Worm (Caenorhabditis elegans): ENCODE measurements around the gene hot-7.

The hot-7 gene

ce11 chrII:14234375-14235102 is 23.3 kb downstream of the hot-7 start:
- TF ChIP-seq ztf-29 (GFP tag; IDR thresholded peaks at IDR 0.05) (no peak), ztf-23 (GFP tag; IDR thresholded peaks at IDR 0.05) (no peak), tab-1 (GFP tag; IDR thresholded peaks at IDR 0.05) (no peak), cog-1 (tag; optimal IDR thresholded peaks at IDR 0.05) (no peak), ref-1 (GFP tag; conservative IDR thresholded peaks at IDR 0.05) (no peak), T22C8.4 (GFP tag; IDR thresholded peaks at IDR 0.05) (no peak), klf-2 (GFP tag; conservative IDR thresholded peaks at IDR 0.05) (no peak), flt-1 (GFP tag; IDR thresholded peaks at IDR 0.05) (no peak), med-1 (GFP tag; optimal IDR thresholded peaks at IDR 0.05; ENCODE audit: insufficient read depth) (no peak)

- TF ChIP-seq ref-1 (GFP tag; conservative IDR thresholded peaks at IDR 0.05), result no peak
- no peak for TF ChIP-seq tab-1 (GFP tag; IDR thresholded peaks at IDR 0.05)
Measured at ce11 chrII:14236569-14236968, 25.4 kb downstream of the hot-7 start.

- no peak for TF ChIP-seq T22C8.4 (GFP tag; IDR thresholded peaks at IDR 0.05)
- 0 out of 2 replicates have a peak, but pooled peaks have one; percentile 40 for TF ChIP-seq flt-1 (GFP tag; IDR thresholded peaks at IDR 0.05)
Measured at ce11 chrII:14237245-14237806, 26.1 kb downstream of the hot-7 start.

ce11 chrII:14239924-14240323 is 28.7 kb downstream of the hot-7 start:
- no peak for TF ChIP-seq ztf-29 (GFP tag; IDR thresholded peaks at IDR 0.05)
- TF ChIP-seq ref-1 (GFP tag; conservative IDR thresholded peaks at IDR 0.05), result no peak

- TF ChIP-seq med-1 (GFP tag; optimal IDR thresholded peaks at IDR 0.05; ENCODE audit: insufficient read depth), result no peak
- TF ChIP-seq ref-1 (GFP tag; conservative IDR thresholded peaks at IDR 0.05), result no peak
- TF ChIP-seq T22C8.4 (GFP tag; IDR thresholded peaks at IDR 0.05), result no peak
Measured at ce11 chrII:14242259-14242658, 31.0 kb downstream of the hot-7 start.

- TF ChIP-seq cog-1 (tag; optimal IDR thresholded peaks at IDR 0.05), result no peak
- TF ChIP-seq T22C8.4 (GFP tag; IDR thresholded peaks at IDR 0.05), result no peak
- no peak for TF ChIP-seq ref-1 (GFP tag; conservative IDR thresholded peaks at IDR 0.05)
- TF ChIP-seq klf-2 (GFP tag; conservative IDR thresholded peaks at IDR 0.05), result no peak
- TF ChIP-seq med-1 (GFP tag; optimal IDR thresholded peaks at IDR 0.05; ENCODE audit: insufficient read depth), result no peak
- no peak for TF ChIP-seq flt-1 (GFP tag; IDR thresholded peaks at IDR 0.05)
- no peak for TF ChIP-seq ztf-29 (GFP tag; IDR thresholded peaks at IDR 0.05)
- TF ChIP-seq tab-1 (GFP tag; IDR thresholded peaks at IDR 0.05), result no peak
- no peak for TF ChIP-seq ztf-23 (GFP tag; IDR thresholded peaks at IDR 0.05)
Measured at ce11 chrII:14243503-14243902, 32.3 kb downstream of the hot-7 start, which contains the start of gene jmjd-2. TSS of gene jmjd-2 (minus strand) at chrII:14243603.

- TF ChIP-seq tab-1 (GFP tag; IDR thresholded peaks at IDR 0.05) (no peak), ztf-29 (GFP tag; IDR thresholded peaks at IDR 0.05) (no peak), cog-1 (tag; optimal IDR thresholded peaks at IDR 0.05) (no peak), ztf-23 (GFP tag; IDR thresholded peaks at IDR 0.05) (no peak), T22C8.4 (GFP tag; IDR thresholded peaks at IDR 0.05) (no peak), ref-1 (GFP tag; conservative IDR thresholded peaks at IDR 0.05) (no peak), flt-1 (GFP tag; IDR thresholded peaks at IDR 0.05) (no peak), klf-2 (GFP tag; conservative IDR thresholded peaks at IDR 0.05) (no peak), med-1 (GFP tag; optimal IDR thresholded peaks at IDR 0.05; ENCODE audit: insufficient read depth) (no peak)
Measured at ce11 chrII:14244457-14245254, 33.4 kb downstream of the hot-7 start.

ce11 chrII:14247227-14247626 is 36.0 kb downstream of the hot-7 start:
- TF ChIP-seq cog-1 (tag; optimal IDR thresholded peaks at IDR 0.05) (no peak), ztf-23 (GFP tag; IDR thresholded peaks at IDR 0.05) (no peak), ztf-29 (GFP tag; IDR thresholded peaks at IDR 0.05) (no peak), flt-1 (GFP tag; IDR thresholded peaks at IDR 0.05) (no peak), klf-2 (GFP tag; conservative IDR thresholded peaks at IDR 0.05) (no peak), med-1 (GFP tag; optimal IDR thresholded peaks at IDR 0.05; ENCODE audit: insufficient read depth) (no peak), ref-1 (GFP tag; conservative IDR thresholded peaks at IDR 0.05) (no peak), tab-1 (GFP tag; IDR thresholded peaks at IDR 0.05) (no peak), T22C8.4 (GFP tag; IDR thresholded peaks at IDR 0.05) (no peak)

- TF ChIP-seq ref-1 (GFP tag; conservative IDR thresholded peaks at IDR 0.05), result no peak
- no peak for TF ChIP-seq ztf-23 (GFP tag; IDR thresholded peaks at IDR 0.05)
- no peak for TF ChIP-seq tab-1 (GFP tag; IDR thresholded peaks at IDR 0.05)
- TF ChIP-seq med-1 (GFP tag; optimal IDR thresholded peaks at IDR 0.05; ENCODE audit: insufficient read depth), result peak; percentile 24
- TF ChIP-seq flt-1 (GFP tag; IDR thresholded peaks at IDR 0.05), result peak; percentile 69
Measured at ce11 chrII:14247748-14248502, 36.7 kb downstream of the hot-7 start.

- TF ChIP-seq ztf-29 (GFP tag; IDR thresholded peaks at IDR 0.05) (0 out of 2 replicates have a peak, but pooled peaks have one; percentile 5), ztf-23 (GFP tag; IDR thresholded peaks at IDR 0.05) (peak; percentile 57; the same call in 1 of the 2 replicates), flt-1 (GFP tag; IDR thresholded peaks at IDR 0.05) (peak; percentile 71; the same call in 1 of the 2 replicates), med-1 (GFP tag; optimal IDR thresholded peaks at IDR 0.05; ENCODE audit: insufficient read depth) (peak; percentile 13), klf-2 (GFP tag; conservative IDR thresholded peaks at IDR 0.05) (no peak), ref-1 (GFP tag; conservative IDR thresholded peaks at IDR 0.05) (no peak), cog-1 (tag; optimal IDR thresholded peaks at IDR 0.05) (no peak), tab-1 (GFP tag; IDR thresholded peaks at IDR 0.05) (no peak), T22C8.4 (GFP tag; IDR thresholded peaks at IDR 0.05) (peak; percentile 61; the same call in 1 of the 2 replicates)
Measured at ce11 chrII:14249489-14249888, 38.3 kb downstream of the hot-7 start.
